Worm (Caenorhabditis elegans) whole organism, L4 larva: Measurements from ENCODE around the gene F47B8.2.

Experiments used
- F26F4.8 ChIP-seq: fragments of 200-800 bp; sonication (Bioruptor generic); conservative IDR thresholded peaks from 2 replicates; pipeline ENCODE4 v1.3.6; 2022; ENCODE audit warnings: missing genetic modification characterization, missing compliant biosample characterization
- F37D6.2 ChIP-seq: sonication (generic microtip); optimal IDR thresholded peaks from 2 replicates; lab custom pipeline; 2016; ENCODE audit warnings: mild to moderate bottlenecking, missing genetic modification characterization, missing compliant biosample characterization
- F49E8.2 ChIP-seq: sonication (generic microtip); optimal IDR thresholded peaks from 2 replicates; lab custom pipeline; 2016; ENCODE audit warnings: missing compliant biosample characterization, mild to moderate bottlenecking, missing genetic modification characterization, borderline replicate concordance
- T20F7.1 ChIP-seq: fragments of 200-800 bp; sonication (Bioruptor generic); optimal IDR thresholded peaks from 2 replicates; lab custom pipeline; 2018; ENCODE audit warnings: mild to moderate bottlenecking, missing genetic modification characterization, missing compliant biosample characterization
- Y105C5A.15 ChIP-seq: fragments of 200-800 bp; sonication (Bioruptor generic); IDR thresholded peaks from 2 replicates; pipeline ENCODE4 v1.3.6; 2022; ENCODE audit warnings: missing genetic modification characterization, missing compliant biosample characterization
- Y5F2A.4 ChIP-seq: fragments of 200-800 bp; sonication (Bioruptor generic); optimal IDR thresholded peaks from 2 replicates; lab custom pipeline; 2018; ENCODE audit warnings: mild to moderate bottlenecking, missing genetic modification characterization, missing compliant biosample characterization
- ZK337.2 ChIP-seq: fragments of 200-800 bp; sonication (Bioruptor generic); IDR thresholded peaks from 2 replicates; pipeline ENCODE4 v1.3.6; 2022; ENCODE audit warnings: missing genetic modification reagents, missing genetic modification characterization, missing compliant biosample characterization
- ZK546.5 ChIP-seq, 2 experiments: sonication (generic microtip); optimal IDR thresholded peaks; 2 replicates each; lab custom pipeline; 2017; ENCODE audit warnings: missing biosample characterization in 2 of 2, missing genetic modification characterization in 2 of 2
- ceh-20 ChIP-seq: fragments of 200-800 bp; sonication (Bioruptor generic); IDR thresholded peaks from 2 replicates; pipeline ENCODE4 v1.3.6; 2022; ENCODE audit warnings: missing genetic modification reagents, missing genetic modification characterization, missing compliant biosample characterization
- ceh-28 ChIP-seq: fragments of 150-350 bp; optimal IDR thresholded peaks from 2 replicates; lab custom pipeline; 2014; ENCODE audit warnings: missing biosample characterization, missing genetic modification reagents, missing genetic modification characterization
- ceh-44 ChIP-seq: fragments of 200-800 bp; sonication (Bioruptor generic); IDR thresholded peaks from 2 replicates; pipeline ENCODE4 v1.3.6; 2022; ENCODE audit warnings: missing genetic modification reagents, missing genetic modification characterization, missing compliant biosample characterization
- ceh-82 ChIP-seq: sonication (generic microtip); optimal IDR thresholded peaks from 2 replicates; lab custom pipeline; 2017; ENCODE audit warnings: missing biosample characterization, missing genetic modification characterization
- ctbp-1 ChIP-seq: fragments of 200-800 bp; sonication (Bioruptor generic); IDR thresholded peaks from 2 replicates; pipeline ENCODE4 v1.3.6; 2022; ENCODE audit warnings: missing genetic modification reagents, missing genetic modification characterization, missing compliant biosample characterization
- daf-16 ChIP-seq, 3 experiments: sonication (generic microtip); optimal IDR thresholded peaks; 2 replicates each; lab custom pipeline; 2016 to 2017; ENCODE audit warnings: missing genetic modification characterization in 3 of 3, missing genetic modification reagents in 3 of 3, mild to moderate bottlenecking in 2 of 3, missing compliant biosample characterization in 2 of 3, missing biosample characterization in 1 of 3, moderate library complexity in 1 of 3
- dmd-6 ChIP-seq: fragments of 200-800 bp; sonication (Bioruptor generic); IDR thresholded peaks from 2 replicates; pipeline ENCODE4 v1.3.6; 2022; ENCODE audit warnings: missing genetic modification reagents, missing genetic modification characterization, missing compliant biosample characterization
- dmd-8 ChIP-seq: fragments of 200-800 bp; sonication (Bioruptor generic); IDR thresholded peaks from 2 replicates; pipeline ENCODE4 v1.3.6; 2022; ENCODE audit warnings: missing genetic modification characterization, missing compliant biosample characterization
- dmd-9 ChIP-seq: fragments of 200-800 bp; sonication (Bioruptor generic); IDR thresholded peaks from 2 replicates; pipeline ENCODE4 v1.3.6; 2022; ENCODE audit warnings: missing genetic modification reagents, missing genetic modification characterization, missing compliant biosample characterization
- dpl-1 ChIP-seq: fragments of 150-350 bp; optimal IDR thresholded peaks from 2 replicates; lab custom pipeline; 2014; ENCODE audit warnings: missing biosample characterization, missing genetic modification reagents, missing genetic modification characterization
- egl-27 ChIP-seq: sonication (generic microtip); optimal IDR thresholded peaks from 3 replicates; lab custom pipeline; 2017; ENCODE audit warnings: missing biosample characterization, missing genetic modification reagents, missing genetic modification characterization
- fos-1 ChIP-seq: fragments of 150-350 bp; optimal IDR thresholded peaks from 2 replicates; lab custom pipeline; 2014; ENCODE audit warnings: missing biosample characterization, missing genetic modification characterization
- gei-8 ChIP-seq: fragments of 200-800 bp; sonication (Bioruptor generic); optimal IDR thresholded peaks from 2 replicates; lab custom pipeline; 2018; ENCODE audit warnings: mild to moderate bottlenecking, missing genetic modification characterization, missing compliant biosample characterization
- hlh-30 ChIP-seq: sonication (generic microtip); optimal IDR thresholded peaks from 2 replicates; lab custom pipeline; 2017; ENCODE audit warnings: antibody characterized with exemption, mild to moderate bottlenecking, missing genetic modification characterization, missing compliant biosample characterization; ENCODE audit not compliant: insufficient read depth
- lim-7 ChIP-seq: fragments of 200-800 bp; sonication (Bioruptor generic); IDR thresholded peaks from 2 replicates; pipeline ENCODE4 v1.3.6; 2022; ENCODE audit warnings: missing genetic modification characterization, missing compliant biosample characterization
- lin-15B ChIP-seq: fragments of 150-350 bp; sonication (generic microtip); optimal IDR thresholded peaks from 3 replicates; lab custom pipeline; 2014; ENCODE audit warnings: missing biosample characterization, missing genetic modification characterization
- lin-39 ChIP-seq: fragments of 150-350 bp; optimal IDR thresholded peaks from 2 replicates; lab custom pipeline; 2014; ENCODE audit warnings: missing biosample characterization, missing genetic modification reagents, missing genetic modification characterization
- lir-3 ChIP-seq: sonication (generic microtip); optimal IDR thresholded peaks from 2 replicates; lab custom pipeline; 2016; ENCODE audit warnings: mild to moderate bottlenecking, missing genetic modification characterization, missing compliant biosample characterization
- lsy-2 ChIP-seq, 2 experiments: fragments of 150-350 bp in 1 of 2; sonication (generic microtip) in 1 of 2; optimal IDR thresholded peaks; 2 replicates each; lab custom pipeline; 2014 to 2017; ENCODE audit warnings: missing biosample characterization in 2 of 2, missing genetic modification characterization in 2 of 2
- madf-5 ChIP-seq, 2 experiments: fragments of 200-800 bp; sonication (Bioruptor generic); IDR thresholded peaks; 2 replicates each; pipeline ENCODE4 v1.3.6; 2022; ENCODE audit warnings: missing compliant biosample characterization in 2 of 2, missing genetic modification characterization in 2 of 2
- madf-9 ChIP-seq: fragments of 200-800 bp; sonication (Bioruptor generic); conservative IDR thresholded peaks from 2 replicates; pipeline ENCODE4 v1.3.6; 2022; ENCODE audit warnings: missing genetic modification reagents, missing genetic modification characterization, missing compliant biosample characterization
- mxl-3 ChIP-seq: fragments of 200-800 bp; sonication (Bioruptor generic); optimal IDR thresholded peaks from 2 replicates; lab custom pipeline; 2018; ENCODE audit warnings: mild to moderate bottlenecking, missing genetic modification characterization, missing compliant biosample characterization
- nhr-10 ChIP-seq: fragments of 150-350 bp; optimal IDR thresholded peaks from 2 replicates; lab custom pipeline; 2014; ENCODE audit warnings: missing biosample characterization, missing genetic modification characterization
- nhr-102 ChIP-seq: sonication (generic microtip); optimal IDR thresholded peaks from 2 replicates; lab custom pipeline; 2016; ENCODE audit warnings: mild to moderate bottlenecking, missing genetic modification characterization, moderate library complexity, missing compliant biosample characterization
- nhr-25 ChIP-seq: sonication (generic microtip); optimal IDR thresholded peaks from 2 replicates; lab custom pipeline; 2017; ENCODE audit warnings: missing genetic modification characterization, mild to moderate bottlenecking, missing compliant biosample characterization, antibody characterized with exemption, moderate library complexity, borderline replicate concordance; ENCODE audit not compliant: insufficient read depth
- nhr-42 ChIP-seq: fragments of 200-800 bp; sonication (Bioruptor generic); IDR thresholded peaks from 2 replicates; pipeline ENCODE4 v1.3.6; 2022; ENCODE audit warnings: missing genetic modification characterization, missing compliant biosample characterization
- nhr-6 ChIP-seq: fragments of 150-350 bp; optimal IDR thresholded peaks from 2 replicates; lab custom pipeline; 2014; ENCODE audit warnings: missing biosample characterization, missing genetic modification characterization
- nhr-76 ChIP-seq: fragments of 150-350 bp; optimal IDR thresholded peaks from 2 replicates; lab custom pipeline; 2014; ENCODE audit warnings: missing biosample characterization, missing genetic modification characterization
- nhr-77 ChIP-seq: fragments of 150-350 bp; optimal IDR thresholded peaks from 2 replicates; lab custom pipeline; 2014; ENCODE audit warnings: missing biosample characterization, missing genetic modification characterization
- rbr-2 ChIP-seq: sonication (generic microtip); optimal IDR thresholded peaks from 2 replicates; lab custom pipeline; 2016; ENCODE audit warnings: missing genotype, missing genetic modification characterization, missing compliant biosample characterization
- sdz-12 ChIP-seq: fragments of 200-800 bp; sonication (Bioruptor generic); optimal IDR thresholded peaks from 2 replicates; lab custom pipeline; 2018; ENCODE audit warnings: mild to moderate bottlenecking, missing genetic modification characterization, missing compliant biosample characterization
- spr-1 ChIP-seq: sonication (generic microtip); optimal IDR thresholded peaks from 2 replicates; lab custom pipeline; 2016; ENCODE audit warnings: mild to moderate bottlenecking, missing genetic modification characterization, missing compliant biosample characterization
- spr-3 ChIP-seq: fragments of 200-800 bp; sonication (Bioruptor generic); optimal IDR thresholded peaks from 2 replicates; lab custom pipeline; 2018; ENCODE audit warnings: mild to moderate bottlenecking, missing genetic modification characterization, missing compliant biosample characterization
- tag-97 ChIP-seq: fragments of 200-800 bp; sonication (Bioruptor generic); IDR thresholded peaks from 2 replicates; pipeline ENCODE4 v1.3.6; 2022; ENCODE audit warnings: missing genetic modification characterization, missing compliant biosample characterization
- tra-1 ChIP-seq: fragments of 200-800 bp; sonication (Bioruptor generic); IDR thresholded peaks from 2 replicates; pipeline ENCODE4 v1.3.6; 2022; ENCODE audit warnings: missing genetic modification reagents, missing genetic modification characterization, missing compliant biosample characterization
- unc-130 ChIP-seq: sonication (generic microtip); optimal IDR thresholded peaks from 2 replicates; lab custom pipeline; 2016; ENCODE audit warnings: missing genetic modification reagents, missing genetic modification characterization, missing compliant biosample characterization
- unc-39 ChIP-seq: sonication (generic microtip); optimal IDR thresholded peaks from 2 replicates; lab custom pipeline; 2017; ENCODE audit warnings: missing biosample characterization, missing genetic modification characterization
- unc-62 ChIP-seq, 3 experiments: fragments of 150-350 bp in 1 of 3; sonication (generic microtip); optimal IDR thresholded peaks in 2 of 3; peaks in 1 of 3; 1 replicate in 1 of 3; 2 replicates in 2 of 3; lab custom pipeline; 2014 to 2017; ENCODE audit warnings: missing biosample characterization in 3 of 3, missing genetic modification characterization in 3 of 3, missing genetic modification reagents in 3 of 3, missing genotype in 1 of 3
- zfp-2 ChIP-seq: sonication (generic microtip); optimal IDR thresholded peaks from 2 replicates; lab custom pipeline; 2016; ENCODE audit warnings: mild to moderate bottlenecking, missing genetic modification characterization, missing compliant biosample characterization
- zfp-3 ChIP-seq: fragments of 200-800 bp; sonication (Bioruptor generic); conservative IDR thresholded peaks from 2 replicates; pipeline ENCODE4 v1.3.6; 2022; ENCODE audit warnings: missing genetic modification reagents, missing genetic modification characterization, missing compliant biosample characterization
- zip-2 ChIP-seq: fragments of 150-350 bp; optimal IDR thresholded peaks from 2 replicates; lab custom pipeline; 2014; ENCODE audit warnings: missing biosample characterization, missing genetic modification characterization
- ztf-11 ChIP-seq: fragments of 150-350 bp; optimal IDR thresholded peaks from 2 replicates; lab custom pipeline; 2014; ENCODE audit warnings: missing biosample characterization, missing genetic modification characterization

F47B8.2 gene

DNA sequence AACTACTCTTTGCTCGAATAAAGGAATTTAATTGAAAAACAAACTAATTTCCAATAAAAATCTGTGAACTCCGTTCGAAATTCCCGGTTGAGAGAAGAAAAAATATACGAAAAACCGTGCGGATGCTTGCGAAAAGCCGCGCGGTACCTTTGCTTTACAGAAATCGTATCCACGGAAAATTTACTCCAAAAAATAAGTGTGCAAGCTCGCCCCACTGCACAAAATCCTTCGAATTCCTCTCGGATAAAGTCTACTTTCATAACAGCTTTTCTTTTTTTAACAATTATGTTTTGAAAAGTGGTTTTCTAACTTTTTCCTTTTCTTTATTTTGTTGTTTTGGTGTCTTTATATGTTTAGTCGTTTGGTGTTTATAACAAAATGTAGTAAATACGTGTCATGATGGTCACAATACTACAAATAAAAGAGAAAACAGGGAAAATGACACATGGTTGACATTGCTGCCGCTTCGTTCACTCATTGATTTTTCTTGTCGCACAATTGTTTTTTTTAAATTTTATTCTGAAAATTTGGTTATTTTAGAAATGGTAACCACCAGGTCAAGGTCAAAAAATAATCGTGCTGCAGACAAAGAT is 30.9 kb upstream of the F47B8.2 start, which contains the start of gene cept-2 (continued):
- TF ChIP-seq ZK337.2 (peak; percentile 70; the same call in 1 of the 2 replicates), unc-39 (no peak), unc-130 (GFP tag; lab: Kevin White, UChicago) (peak; percentile 80), F49E8.2 (tag; lab: Kevin White, UChicago) (peak; percentile 63), T20F7.1 (GFP tag; lab: Kevin White, UChicago) (peak; percentile 86), nhr-77 (peak; percentile 95), nhr-10 (tag; lab: Kevin White, UChicago) (no peak), Y105C5A.15 (GFP tag; lab: Robert Waterston, UW) (no peak), mxl-3 (peak; percentile 50), spr-1 (tag; lab: Kevin White, UChicago) (peak; percentile 76), unc-62 (GFP tag; optimal IDR thresholded peaks at IDR 0.05 in 1 of 2; lab: Kevin White, UChicago) (no peak), unc-62 (tag; optimal IDR thresholded peaks at IDR 0.05; lab: Kevin White, UChicago) (no peak), sdz-12 (GFP tag; lab: Kevin White, UChicago) (no peak), ceh-82 (tag; lab: Kevin White, UChicago) (no peak), ctbp-1 (GFP tag; lab: Robert Waterston, UW) (peak; percentile 77), nhr-6 (peak; percentile 100), dmd-6 (peak; percentile 73), F37D6.2 (tag; lab: Kevin White, UChicago) (no peak), gei-8 (no peak), ceh-28 (tag; lab: Kevin White, UChicago) (no peak), tag-97 (GFP tag; lab: Robert Waterston, UW) (no peak), lin-15B (no peak), madf-5 (GFP tag; IDR thresholded peaks at IDR 0.05; lab: Robert Waterston, UW) (no peak), ztf-11 (no peak), F26F4.8 (GFP tag; lab: Robert Waterston, UW) (no peak), madf-9 (GFP tag; lab: Robert Waterston, UW) (no peak), Y5F2A.4 (GFP tag; lab: Kevin White, UChicago) (no peak), ceh-20 (GFP tag; lab: Robert Waterston, UW) (peak; percentile 88), dmd-8 (no peak), ceh-44 (GFP tag; lab: Robert Waterston, UW) (peak; percentile 74; the same call in 1 of the 2 replicates), fos-1 (tag; lab: Kevin White, UChicago) (no peak), dmd-9 (GFP tag; lab: Robert Waterston, UW) (peak; percentile 81), rbr-2 (tag; lab: Kevin White, UChicago) (peak; percentile 94), daf-16 (GFP tag; optimal IDR thresholded peaks at IDR 0.05; lab: Kevin White, UChicago) (no peak), daf-16 (tag; optimal IDR thresholded peaks at IDR 0.05; lab: Kevin White, UChicago) (peak; percentile 69), spr-3 (GFP tag; lab: Kevin White, UChicago) (no peak), nhr-76 (no peak), tra-1 (GFP tag; lab: Robert Waterston, UW) (peak; percentile 48; the same call in 1 of the 2 replicates), hlh-30 (peak; percentile 80), egl-27 (tag; lab: Kevin White, UChicago) (no peak), zfp-3 (GFP tag; lab: Robert Waterston, UW) (0 out of 2 replicates have a peak, but pooled peaks have one; percentile 48), nhr-102 (tag; lab: Kevin White, UChicago) (no peak), nhr-25 (tag; lab: Kevin White, UChicago) (peak; percentile 15), zip-2 (tag; lab: Kevin White, UChicago) (peak; percentile 59), ZK546.5 (tag; optimal IDR thresholded peaks at IDR 0.05; lab: Kevin White, UChicago) (no peak), nhr-42 (GFP tag; lab: Robert Waterston, UW) (peak; percentile 85), lsy-2 (tag; optimal IDR thresholded peaks at IDR 0.05; lab: Kevin White, UChicago) (peak; percentile 73 to 95), zfp-2 (peak; percentile 70), lir-3 (tag; lab: Kevin White, UChicago) (no peak), lim-7 (GFP tag; lab: Robert Waterston, UW) (no peak), lin-39 (tag; lab: Kevin White, UChicago) (no peak), dpl-1 (GFP tag; lab: Kevin White, UChicago) (peak; percentile 89)
